Fruit fly (Drosophila melanogaster) whole organism, pupa: Measurements from ENCODE around the gene dgt4.

Source experiments
- CG12605 ChIP-seq: fragments of 200-800 bp; sonication (Bioruptor generic); IDR thresholded peaks from 2 replicates; pipeline ENCODE4 v1.3.6; 2022; ENCODE audit warnings: missing biosample characterization, missing genetic modification characterization
- CG13204 ChIP-seq: fragments of 200-800 bp; sonication (Bioruptor generic); optimal IDR thresholded peaks from 2 replicates; lab custom pipeline; 2018; ENCODE audit warnings: missing biosample characterization, mild to moderate bottlenecking, missing genetic modification characterization, moderate library complexity
- CG32121 ChIP-seq: fragments of 200-800 bp; sonication (Bioruptor generic); IDR thresholded peaks from 2 replicates; pipeline ENCODE4 v1.3.6; 2022; ENCODE audit warnings: missing biosample characterization, missing genetic modification characterization
- CG8159 ChIP-seq: fragments of 200-800 bp; sonication (Bioruptor generic); optimal IDR thresholded peaks from 3 replicates; lab custom pipeline; 2018; ENCODE audit warnings: missing biosample characterization, mild to moderate bottlenecking, missing genetic modification characterization, moderate library complexity
- CG8301 ChIP-seq: fragments of 200-800 bp; sonication (Bioruptor generic); optimal IDR thresholded peaks from 2 replicates; lab custom pipeline; 2018; ENCODE audit warnings: missing biosample characterization, mild to moderate bottlenecking, missing genetic modification characterization
- D1 ChIP-seq: fragments of 200-800 bp; sonication (Bioruptor generic); optimal IDR thresholded peaks from 2 replicates; lab custom pipeline; 2018; ENCODE audit warnings: missing biosample characterization, mild to moderate bottlenecking, missing genetic modification characterization, moderate library complexity
- EcR ChIP-seq: fragments of 200-800 bp; sonication (Bioruptor generic); optimal IDR thresholded peaks from 3 replicates; lab custom pipeline; 2019; ENCODE audit warnings: missing biosample characterization, missing genetic modification characterization, mild to moderate bottlenecking, moderate library complexity, missing genetic modification reagents
- Pif1A ChIP-seq: fragments of 200-800 bp; sonication (Bioruptor generic); optimal IDR thresholded peaks from 3 replicates; lab custom pipeline; 2016; ENCODE audit warnings: missing biosample characterization, missing genetic modification characterization
- fd96Ca ChIP-seq: fragments of 200-800 bp; sonication (Bioruptor generic); IDR thresholded peaks from 3 replicates; pipeline ENCODE4 v1.3.6; 2022; ENCODE audit warnings: missing biosample characterization, missing genetic modification characterization
- gl ChIP-seq: fragments of 200-800 bp; sonication (Bioruptor generic); optimal IDR thresholded peaks from 2 replicates; lab custom pipeline; 2018; ENCODE audit warnings: missing biosample characterization, mild to moderate bottlenecking, missing genetic modification characterization
- rn ChIP-seq: fragments of 200-800 bp; sonication (Bioruptor generic); IDR thresholded peaks from 2 replicates; pipeline ENCODE4 v1.3.6; 2022; ENCODE audit warnings: missing biosample characterization, missing genetic modification characterization

DNA sequence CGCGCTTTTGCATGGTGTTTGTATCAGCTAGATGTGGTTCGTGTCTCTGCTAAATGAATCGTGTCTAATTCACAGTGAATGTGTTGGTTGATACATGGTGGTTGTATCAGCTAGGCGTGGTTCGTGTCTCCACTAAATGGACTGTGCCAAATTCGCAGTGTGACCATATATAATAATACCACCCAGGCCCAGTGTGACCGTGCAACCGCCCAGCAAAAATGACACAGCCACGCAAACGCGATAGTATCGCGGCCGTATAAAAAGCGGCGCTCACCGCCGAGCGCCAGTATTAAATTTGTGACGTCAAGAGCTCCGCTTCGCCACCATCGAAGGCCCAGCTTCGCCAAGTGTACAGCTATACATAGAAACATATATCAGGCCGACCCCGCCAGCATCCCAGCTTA, 7.7 kb upstream of the dgt4 start, which contains the start of gene cib:
- TF ChIP-seq gl (tag; lab: Kevin White, UChicago), result no peak
- TF ChIP-seq CG32121 (GFP tag; lab: Robert Waterston, UW), result no peak
- no peak for TF ChIP-seq Pif1A (GFP tag; lab: Kevin White, UChicago)
- TF ChIP-seq CG8159 (tag; lab: Kevin White, UChicago), result peak; percentile 5
- no peak for TF ChIP-seq fd96Ca (GFP tag; lab: Robert Waterston, UW)
- TF ChIP-seq CG13204 (GFP tag; lab: Kevin White, UChicago), result no peak
- no peak for TF ChIP-seq CG8301 (tag; lab: Kevin White, UChicago)
- TF ChIP-seq D1, result no peak
- TF ChIP-seq EcR, result peak; percentile 23
- TF ChIP-seq rn (GFP tag; lab: Robert Waterston, UW), result no peak
- peak; percentile 63 for TF ChIP-seq CG12605 (GFP tag; lab: Robert Waterston, UW)
